Worm (Caenorhabditis elegans) whole organism, L2 larva: ENCODE results near the gene bir-2.
A peak's percentile ranks its signal among the peaks of the same experiment; 100 is the strongest.

ENCODE experiments used
- C34F6.9 ChIP-seq: fragments of 150-350 bp; optimal IDR thresholded peaks from 2 replicates; lab custom pipeline; 2014; ENCODE audit warnings: missing biosample characterization, missing genetic modification characterization
- F13H6.1 ChIP-seq: sonication (generic microtip); optimal IDR thresholded peaks from 2 replicates; lab custom pipeline; 2016; ENCODE audit warnings: missing genetic modification characterization, missing compliant biosample characterization
- Y55F3AM.14 ChIP-seq: fragments of 200-800 bp; sonication (Bioruptor generic); optimal IDR thresholded peaks from 2 replicates; lab custom pipeline; 2018; ENCODE audit warnings: mild to moderate bottlenecking, missing genetic modification characterization, missing compliant biosample characterization
- ZK546.5 ChIP-seq: sonication (generic microtip); optimal IDR thresholded peaks from 2 replicates; lab custom pipeline; 2017; ENCODE audit warnings: missing biosample characterization, missing genetic modification characterization
- alr-1 ChIP-seq: fragments of 150-350 bp; optimal IDR thresholded peaks from 2 replicates; lab custom pipeline; 2014; ENCODE audit warnings: missing biosample characterization, missing genetic modification characterization
- aly-2 ChIP-seq: fragments of 150-350 bp; optimal IDR thresholded peaks from 2 replicates; lab custom pipeline; 2014; ENCODE audit warnings: missing biosample characterization, missing genetic modification characterization
- ceh-82 ChIP-seq: fragments of 150-350 bp; optimal IDR thresholded peaks from 2 replicates; lab custom pipeline; 2014; ENCODE audit warnings: missing biosample characterization, missing genetic modification characterization
- crh-2 ChIP-seq: sonication (generic microtip); optimal IDR thresholded peaks from 2 replicates; lab custom pipeline; 2017; ENCODE audit warnings: missing biosample characterization, missing genetic modification characterization
- dmd-4 ChIP-seq: sonication (generic microtip); optimal IDR thresholded peaks from 2 replicates; lab custom pipeline; 2017; ENCODE audit warnings: missing biosample characterization, missing genetic modification characterization
- elt-1 ChIP-seq: fragments of 150-350 bp; optimal IDR thresholded peaks from 2 replicates; lab custom pipeline; 2014; ENCODE audit warnings: missing biosample characterization, missing genetic modification characterization
- elt-3 ChIP-seq: sonication (generic microtip); optimal IDR thresholded peaks from 2 replicates; lab custom pipeline; 2017; ENCODE audit warnings: missing biosample characterization, missing genetic modification characterization
- fos-1 ChIP-seq: fragments of 150-350 bp; optimal IDR thresholded peaks from 2 replicates; lab custom pipeline; 2014; ENCODE audit warnings: missing biosample characterization, missing genetic modification characterization
- gmeb-1 ChIP-seq: fragments of 150-350 bp; optimal IDR thresholded peaks from 2 replicates; lab custom pipeline; 2014; ENCODE audit warnings: missing biosample characterization, missing genetic modification characterization
- lin-13 ChIP-seq: fragments of 150-350 bp; optimal IDR thresholded peaks from 2 replicates; lab custom pipeline; 2014; ENCODE audit warnings: missing biosample characterization, missing genetic modification reagents, missing genetic modification characterization
- lin-39 ChIP-seq: fragments of 150-350 bp; optimal IDR thresholded peaks from 2 replicates; lab custom pipeline; 2014; ENCODE audit warnings: missing biosample characterization, missing genetic modification reagents, missing genetic modification characterization
- lsy-2 ChIP-seq, 2 experiments: fragments of 150-350 bp in 1 of 2; sonication (generic microtip) in 1 of 2; optimal IDR thresholded peaks; 2 replicates each; lab custom pipeline; 2014 to 2017; ENCODE audit warnings: missing biosample characterization in 2 of 2, missing genetic modification characterization in 2 of 2
- mab-5 ChIP-seq: fragments of 150-350 bp; optimal IDR thresholded peaks from 2 replicates; lab custom pipeline; 2014; ENCODE audit warnings: missing biosample characterization, missing genetic modification characterization
- mbf-1 ChIP-seq: sonication (generic microtip); optimal IDR thresholded peaks from 2 replicates; lab custom pipeline; 2017; ENCODE audit warnings: missing biosample characterization, missing genetic modification characterization
- mdl-1 ChIP-seq, 2 experiments: fragments of 150-350 bp in 1 of 2; sonication (generic microtip) in 1 of 2; optimal IDR thresholded peaks; 2 replicates each; lab custom pipeline; 2017; ENCODE audit warnings: missing biosample characterization in 2 of 2, missing genetic modification characterization in 2 of 2
- nhr-10 ChIP-seq: sonication (generic microtip); optimal IDR thresholded peaks from 2 replicates; lab custom pipeline; 2017; ENCODE audit warnings: missing biosample characterization, missing genetic modification characterization
- nhr-11 ChIP-seq: fragments of 150-350 bp; optimal IDR thresholded peaks from 2 replicates; lab custom pipeline; 2014; ENCODE audit warnings: missing biosample characterization, missing genetic modification characterization
- nhr-12 ChIP-seq: fragments of 150-350 bp; optimal IDR thresholded peaks from 2 replicates; lab custom pipeline; 2014; ENCODE audit warnings: missing biosample characterization, missing genetic modification characterization
- nhr-129 ChIP-seq: fragments of 150-350 bp; optimal IDR thresholded peaks from 2 replicates; lab custom pipeline; 2014; ENCODE audit warnings: missing biosample characterization, missing genetic modification characterization
- nhr-21 ChIP-seq: fragments of 150-350 bp; optimal IDR thresholded peaks from 2 replicates; lab custom pipeline; 2014; ENCODE audit warnings: missing biosample characterization, missing genetic modification characterization
- nhr-23 ChIP-seq: fragments of 150-350 bp; optimal IDR thresholded peaks from 2 replicates; lab custom pipeline; 2014; ENCODE audit warnings: missing biosample characterization, missing genetic modification reagents, missing genetic modification characterization
- nhr-237 ChIP-seq: fragments of 150-350 bp; optimal IDR thresholded peaks from 2 replicates; lab custom pipeline; 2014; ENCODE audit warnings: missing biosample characterization, missing genetic modification characterization
- nhr-6 ChIP-seq: fragments of 150-350 bp; optimal IDR thresholded peaks from 2 replicates; lab custom pipeline; 2014; ENCODE audit warnings: missing biosample characterization, missing genetic modification characterization
- nhr-77 ChIP-seq: fragments of 150-350 bp; optimal IDR thresholded peaks from 2 replicates; lab custom pipeline; 2014; ENCODE audit warnings: missing biosample characterization, missing genetic modification characterization
- sem-4 ChIP-seq: fragments of 150-350 bp; optimal IDR thresholded peaks from 2 replicates; lab custom pipeline; 2014; ENCODE audit warnings: missing biosample characterization, missing genetic modification reagents, missing genetic modification characterization
- sma-3 ChIP-seq: sonication (generic microtip); optimal IDR thresholded peaks from 2 replicates; lab custom pipeline; 2016; ENCODE audit warnings: missing genetic modification reagents, missing genetic modification characterization, missing compliant biosample characterization
- sma-9 ChIP-seq, 2 experiments: fragments of 150-350 bp in 1 of 2; sonication (generic microtip) in 1 of 2; optimal IDR thresholded peaks; 2 replicates each; lab custom pipeline; 2014 to 2016; ENCODE audit warnings: missing genetic modification characterization in 2 of 2, mild to moderate bottlenecking in 1 of 2, missing biosample characterization in 1 of 2, missing compliant biosample characterization in 1 of 2, missing genetic modification reagents in 1 of 2, moderate library complexity in 1 of 2
- snpc-4 ChIP-seq: fragments of 150-350 bp; optimal IDR thresholded peaks from 2 replicates; lab custom pipeline; 2014; ENCODE audit warnings: missing biosample characterization, missing genetic modification characterization
- unc-55 ChIP-seq: fragments of 150-350 bp; sonication (generic microtip); optimal IDR thresholded peaks from 3 replicates; lab custom pipeline; 2014; ENCODE audit warnings: missing biosample characterization, missing genetic modification reagents, missing genetic modification characterization
- unc-62 ChIP-seq: fragments of 150-350 bp; optimal IDR thresholded peaks from 2 replicates; lab custom pipeline; 2014; ENCODE audit warnings: missing biosample characterization, missing genetic modification reagents, missing genetic modification characterization
- zag-1 ChIP-seq: fragments of 150-350 bp; optimal IDR thresholded peaks from 2 replicates; lab custom pipeline; 2014; ENCODE audit warnings: missing biosample characterization, missing genetic modification characterization
- ztf-1 ChIP-seq: fragments of 200-800 bp; sonication (Bioruptor generic); conservative IDR thresholded peaks from 2 replicates; pipeline ENCODE4 v1.3.6; 2022; ENCODE audit warnings: missing genetic modification characterization, missing compliant biosample characterization
- ztf-4 ChIP-seq: fragments of 150-350 bp; optimal IDR thresholded peaks from 2 replicates; lab custom pipeline; 2014; ENCODE audit warnings: missing biosample characterization, missing genetic modification characterization

The bir-2 gene

ce11 chrV:13568533-13568932 lies at the start of gene bir-2, which contains the start of gene nuaf-1:
Gene bir-2, plus strand, starts transcription at chrV:13568850.
Gene nuaf-1, minus strand, starts transcription at chrV:13568630.
- TF ChIP-seq nhr-6 (no peak), nhr-23 (tag; lab: Kevin White, UChicago) (no peak), sma-3 (GFP tag; lab: Kevin White, UChicago) (peak; percentile 42), nhr-77 (tag; lab: Kevin White, UChicago) (no peak), fos-1 (tag; lab: Kevin White, UChicago) (peak; percentile 42), unc-55 (GFP tag; lab: Kevin White, UChicago) (peak; percentile 78), zag-1 (tag; lab: Kevin White, UChicago) (no peak), C34F6.9 (tag; lab: Kevin White, UChicago) (peak; percentile 62), Y55F3AM.14 (GFP tag; lab: Kevin White, UChicago) (no peak), gmeb-1 (peak; percentile 74), lin-13 (GFP tag; lab: Kevin White, UChicago) (peak; percentile 28), lin-39 (tag; lab: Kevin White, UChicago) (no peak), nhr-11 (tag; lab: Kevin White, UChicago) (no peak), F13H6.1 (peak; percentile 31), ztf-4 (tag; lab: Kevin White, UChicago) (no peak), crh-2 (tag; lab: Kevin White, UChicago) (peak; percentile 67), nhr-21 (tag; lab: Kevin White, UChicago) (peak; percentile 11), aly-2 (no peak), ZK546.5 (tag; lab: Kevin White, UChicago) (no peak), unc-62 (GFP tag; lab: Kevin White, UChicago) (no peak), mdl-1 (tag; optimal IDR thresholded peaks at IDR 0.05; lab: Kevin White, UChicago) (no peak), mbf-1 (tag; lab: Kevin White, UChicago) (no peak), sem-4 (tag; lab: Kevin White, UChicago) (no peak), sma-9 (GFP tag; optimal IDR thresholded peaks at IDR 0.05; lab: Kevin White, UChicago) (peak; percentile 50), sma-9 (tag; optimal IDR thresholded peaks at IDR 0.05; lab: Kevin White, UChicago) (no peak), dmd-4 (no peak), ztf-1 (GFP tag; lab: Robert Waterston, UW) (no peak), nhr-129 (peak; percentile 40), nhr-10 (no peak), alr-1 (tag; lab: Kevin White, UChicago) (no peak), snpc-4 (no peak), lsy-2 (tag; optimal IDR thresholded peaks at IDR 0.05; lab: Kevin White, UChicago) (peak; percentile 10 to 68), nhr-237 (no peak)

- TF ChIP-seq sma-9 (GFP tag; optimal IDR thresholded peaks at IDR 0.05; lab: Kevin White, UChicago) (no peak), sma-9 (tag; optimal IDR thresholded peaks at IDR 0.05; lab: Kevin White, UChicago) (no peak), lin-39 (tag; lab: Kevin White, UChicago) (no peak), unc-62 (GFP tag; lab: Kevin White, UChicago) (no peak), aly-2 (no peak), nhr-12 (tag; lab: Kevin White, UChicago) (no peak), elt-3 (no peak), mab-5 (tag; lab: Kevin White, UChicago) (no peak), zag-1 (tag; lab: Kevin White, UChicago) (no peak), elt-1 (tag; lab: Kevin White, UChicago) (no peak), ceh-82 (no peak), nhr-237 (no peak), lin-13 (GFP tag; lab: Kevin White, UChicago) (no peak), ZK546.5 (tag; lab: Kevin White, UChicago) (no peak), snpc-4 (no peak), mbf-1 (tag; lab: Kevin White, UChicago) (no peak), dmd-4 (no peak)
Measured at ce11 chrV:13523194-13523593, 45.5 kb upstream of the bir-2 start, which contains the start of gene R11G10.3. Gene R11G10.3, plus strand, starts transcription at chrV:13523494.

- peak; percentile 7 for TF ChIP-seq nhr-129
- TF ChIP-seq mab-5 (tag; lab: Kevin White, UChicago): no peak
Measured at ce11 chrV:13529165-13529564, 39.5 kb upstream of the bir-2 start.

DNA sequence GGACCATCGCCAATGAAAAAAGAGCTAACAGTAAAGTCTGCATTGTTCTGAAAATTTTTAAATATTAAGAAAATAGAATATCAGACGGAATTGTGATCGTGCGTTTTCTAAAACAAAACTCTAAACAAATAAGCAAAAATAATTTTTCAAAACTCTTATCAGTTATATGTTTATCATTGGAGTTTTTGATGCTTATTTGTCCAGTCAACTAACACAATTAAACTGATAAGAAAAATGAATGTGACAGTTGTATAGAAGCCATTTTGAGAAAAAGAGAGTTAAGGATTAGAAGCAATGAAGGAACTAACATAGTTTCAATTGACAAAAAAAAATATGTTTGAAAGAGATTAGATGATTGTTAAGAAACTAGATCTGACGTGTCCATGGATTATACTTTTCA lies 38.0 kb upstream of the bir-2 start, which contains the start of gene ttr-44:
Gene ttr-44 (minus strand): TSS at position 47 of the 400 bp plus-strand sequence.
- TF ChIP-seq fos-1 (tag; lab: Kevin White, UChicago) (peak; percentile 93), ceh-82 (no peak), sma-9 (GFP tag; optimal IDR thresholded peaks at IDR 0.05; lab: Kevin White, UChicago) (no peak), sma-9 (tag; optimal IDR thresholded peaks at IDR 0.05; lab: Kevin White, UChicago) (no peak)
- TF ChIP-seq, all 48 proteins: peak for 1
